Worm (Caenorhabditis elegans) whole organism, L3 larva: Measurements from ENCODE around the gene F36G9.3.
A peak's percentile ranks its signal among the peaks of the same experiment; 100 is the strongest.

Source experiments
- ama-1 ChIP-seq: fragments of 150-350 bp; optimal IDR thresholded peaks from 2 replicates; lab custom pipeline; 2018
- ceh-16 ChIP-seq: sonication (generic microtip); optimal IDR thresholded peaks from 2 replicates; lab custom pipeline; 2017; ENCODE audit warnings: missing biosample characterization, missing genetic modification characterization
- ceh-28 ChIP-seq: fragments of 150-350 bp; optimal IDR thresholded peaks from 2 replicates; lab custom pipeline; 2014; ENCODE audit warnings: missing biosample characterization, missing genetic modification reagents, missing genetic modification characterization
- ceh-82 ChIP-seq: fragments of 150-350 bp; optimal IDR thresholded peaks from 2 replicates; lab custom pipeline; 2014; ENCODE audit warnings: missing biosample characterization, missing genetic modification characterization
- daf-12 ChIP-seq: fragments of 150-350 bp; optimal IDR thresholded peaks from 2 replicates; lab custom pipeline; 2014; ENCODE audit warnings: missing biosample characterization, missing genetic modification reagents, missing genetic modification characterization
- egl-27 ChIP-seq: sonication (generic microtip); optimal IDR thresholded peaks from 4 replicates; lab custom pipeline; 2017; ENCODE audit warnings: missing biosample characterization, missing genetic modification reagents, missing genetic modification characterization
- egl-5 ChIP-seq: fragments of 150-350 bp; optimal IDR thresholded peaks from 2 replicates; lab custom pipeline; 2017; ENCODE audit warnings: missing biosample characterization, missing genetic modification reagents, missing genetic modification characterization, inconsistent platforms
- elt-1 ChIP-seq: fragments of 150-350 bp; optimal IDR thresholded peaks from 2 replicates; lab custom pipeline; 2014; ENCODE audit warnings: missing biosample characterization, missing genetic modification characterization
- elt-2 ChIP-seq: sonication (generic microtip); optimal IDR thresholded peaks from 2 replicates; lab custom pipeline; 2016; ENCODE audit warnings: missing genetic modification reagents, mild to moderate bottlenecking, missing genetic modification characterization, missing compliant biosample characterization
- elt-3 ChIP-seq, 3 experiments: fragments of 150-350 bp in 1 of 3; sonication (generic microtip) in 2 of 3; optimal IDR thresholded peaks; 2 replicates in 2 of 3; 4 replicates in 1 of 3; lab custom pipeline; 2014 to 2017; ENCODE audit warnings: missing biosample characterization in 3 of 3, missing genetic modification characterization in 3 of 3
- fkh-10 ChIP-seq: sonication (generic microtip); optimal IDR thresholded peaks from 2 replicates; lab custom pipeline; 2017; ENCODE audit warnings: missing biosample characterization, missing genetic modification reagents, missing genetic modification characterization
- fkh-2 ChIP-seq: fragments of 150-350 bp; optimal IDR thresholded peaks from 2 replicates; lab custom pipeline; 2014; ENCODE audit warnings: missing biosample characterization, missing genetic modification reagents, missing genetic modification characterization
- fos-1 ChIP-seq: fragments of 150-350 bp; optimal IDR thresholded peaks from 2 replicates; lab custom pipeline; 2014; ENCODE audit warnings: missing biosample characterization, missing genetic modification characterization
- lin-15B ChIP-seq: fragments of 150-350 bp; optimal IDR thresholded peaks from 2 replicates; lab custom pipeline; 2014; ENCODE audit warnings: missing biosample characterization, missing genetic modification characterization
- lin-39 ChIP-seq: fragments of 150-350 bp; optimal IDR thresholded peaks from 2 replicates; lab custom pipeline; 2018; ENCODE audit warnings: missing biosample characterization, missing genetic modification reagents, missing genetic modification characterization
- lsy-12 ChIP-seq: sonication (generic microtip); optimal IDR thresholded peaks from 2 replicates; lab custom pipeline; 2016; ENCODE audit warnings: mild to moderate bottlenecking, missing genetic modification characterization, missing compliant biosample characterization
- mdl-1 ChIP-seq: fragments of 150-350 bp; optimal IDR thresholded peaks from 2 replicates; lab custom pipeline; 2014; ENCODE audit warnings: missing biosample characterization, missing genetic modification characterization
- mml-1 ChIP-seq: fragments of 150-350 bp; sonication (generic microtip); optimal IDR thresholded peaks from 3 replicates; lab custom pipeline; 2014; ENCODE audit warnings: missing biosample characterization, missing genetic modification characterization
- nfya-1 ChIP-seq: sonication (generic microtip); optimal IDR thresholded peaks from 2 replicates; lab custom pipeline; 2017; ENCODE audit warnings: missing genetic modification characterization, mild to moderate bottlenecking, missing compliant biosample characterization, antibody characterized with exemption, moderate library complexity; ENCODE audit not compliant: insufficient read depth
- nhr-11 ChIP-seq: fragments of 150-350 bp; optimal IDR thresholded peaks from 2 replicates; lab custom pipeline; 2014; ENCODE audit warnings: missing biosample characterization, missing genetic modification characterization
- nhr-12 ChIP-seq: fragments of 150-350 bp; optimal IDR thresholded peaks from 2 replicates; lab custom pipeline; 2014; ENCODE audit warnings: missing biosample characterization, missing genetic modification characterization
- nhr-28 ChIP-seq: fragments of 150-350 bp; optimal IDR thresholded peaks from 2 replicates; lab custom pipeline; 2014; ENCODE audit warnings: missing biosample characterization, missing genetic modification characterization
- nhr-43 ChIP-seq: sonication (generic microtip); optimal IDR thresholded peaks from 2 replicates; lab custom pipeline; 2016; ENCODE audit warnings: mild to moderate bottlenecking, missing genetic modification characterization, missing compliant biosample characterization; ENCODE audit not compliant: poor library complexity, severe bottlenecking
- nhr-67 ChIP-seq: fragments of 150-350 bp; optimal IDR thresholded peaks from 2 replicates; lab custom pipeline; 2014; ENCODE audit warnings: missing biosample characterization, missing genetic modification characterization
- nhr-77 ChIP-seq: fragments of 150-350 bp; optimal IDR thresholded peaks from 2 replicates; lab custom pipeline; 2014; ENCODE audit warnings: missing biosample characterization, missing genetic modification characterization
- pha-4 ChIP-seq: fragments of 150-350 bp; optimal IDR thresholded peaks from 2 replicates; lab custom pipeline; 2014; ENCODE audit warnings: missing biosample characterization, missing genetic modification reagents, missing genetic modification characterization
- pqm-1 ChIP-seq: fragments of 150-350 bp; optimal IDR thresholded peaks from 2 replicates; lab custom pipeline; 2017; ENCODE audit warnings: missing biosample characterization, missing genetic modification characterization, inconsistent platforms
- sea-2 ChIP-seq: fragments of 150-350 bp; sonication (generic microtip); optimal IDR thresholded peaks from 4 replicates; lab custom pipeline; 2014; ENCODE audit warnings: missing biosample characterization, missing genetic modification reagents, missing genetic modification characterization
- skn-1 ChIP-seq: fragments of 150-350 bp; optimal IDR thresholded peaks from 2 replicates; lab custom pipeline; 2014; ENCODE audit warnings: missing biosample characterization, missing genetic modification characterization
- unc-39 ChIP-seq: sonication (generic microtip); optimal IDR thresholded peaks from 4 replicates; lab custom pipeline; 2017; ENCODE audit warnings: missing biosample characterization, missing genetic modification characterization
- zag-1 ChIP-seq: fragments of 150-350 bp; optimal IDR thresholded peaks from 2 replicates; lab custom pipeline; 2014; ENCODE audit warnings: missing biosample characterization, missing genetic modification characterization
- ztf-4 ChIP-seq: fragments of 150-350 bp; optimal IDR thresholded peaks from 2 replicates; lab custom pipeline; 2014; ENCODE audit warnings: missing biosample characterization, missing genetic modification characterization

F36G9.3 gene

ce11 chrV:15975845-15976244, 18.6 kb downstream of the F36G9.3 start, which contains the start of gene clec-232:
clec-232 (plus strand) TSS chrV:15976145.
- TF ChIP-seq mml-1 (tag; lab: Kevin White, UChicago) (no peak), nhr-43 (tag; lab: Kevin White, UChicago) (no peak), pha-4 (tag; lab: Kevin White, UChicago) (no peak), lin-15B (tag; lab: Kevin White, UChicago) (no peak), pqm-1 (no peak), ceh-16 (tag; lab: Kevin White, UChicago) (no peak), ama-1 (lab: Kevin White, UChicago) (no peak), nhr-11 (tag; lab: Kevin White, UChicago) (no peak), daf-12 (tag; lab: Kevin White, UChicago) (no peak), lin-39 (no peak), ceh-28 (tag; lab: Kevin White, UChicago) (no peak), ceh-82 (tag; lab: Kevin White, UChicago) (no peak), nhr-67 (tag; lab: Kevin White, UChicago) (no peak), egl-5 (tag; lab: Kevin White, UChicago) (no peak), elt-1 (no peak), skn-1 (no peak), nhr-77 (tag; lab: Kevin White, UChicago) (no peak), sea-2 (GFP tag; lab: Kevin White, UChicago) (no peak), nhr-28 (tag; lab: Kevin White, UChicago) (no peak)

ce11 chrV:15978232-15978764, 21.1 kb downstream of the F36G9.3 start, which contains the start of gene oac-20:
oac-20 (plus strand) TSS chrV:15978714.
- TF ChIP-seq nhr-12 (tag; lab: Kevin White, UChicago), result no peak
- TF ChIP-seq nhr-28 (tag; lab: Kevin White, UChicago), result no peak
- TF ChIP-seq elt-2 (tag; lab: Kevin White, UChicago), result peak; percentile 92
- no peak for TF ChIP-seq zag-1
- no peak for TF ChIP-seq nfya-1 (tag; lab: Kevin White, UChicago)
- no peak for TF ChIP-seq lin-15B (tag; lab: Kevin White, UChicago)
- TF ChIP-seq egl-27 (tag; lab: Kevin White, UChicago), result no peak
- TF ChIP-seq lsy-12 (tag; lab: Kevin White, UChicago), result no peak
- peak; percentile 76 for TF ChIP-seq pqm-1
- no peak for TF ChIP-seq elt-3 (tag; optimal IDR thresholded peaks at IDR 0.05; lab: Kevin White, UChicago)
- no peak for TF ChIP-seq ztf-4 (tag; lab: Kevin White, UChicago)
- no peak for TF ChIP-seq fkh-2 (tag; lab: Kevin White, UChicago)
- TF ChIP-seq nhr-77 (tag; lab: Kevin White, UChicago), result no peak
- no peak for TF ChIP-seq nhr-67 (tag; lab: Kevin White, UChicago)

- TF ChIP-seq sea-2 (GFP tag; lab: Kevin White, UChicago) (no peak), zag-1 (no peak), ceh-28 (tag; lab: Kevin White, UChicago) (no peak), pqm-1 (peak; percentile 65), elt-2 (tag; lab: Kevin White, UChicago) (peak; percentile 67)
Observed at ce11 chrV:15982733-15983344, 25.6 kb downstream of the F36G9.3 start, which contains the start of the genes fbxa-99 and F36G9.13. fbxa-99 (minus strand) TSS chrV:15982854. F36G9.13 (plus strand) TSS chrV:15983294.

- TF ChIP-seq nhr-28 (tag; lab: Kevin White, UChicago) (no peak), unc-39 (tag; lab: Kevin White, UChicago) (no peak), fos-1 (no peak), fkh-10 (GFP tag; lab: Kevin White, UChicago) (no peak), ztf-4 (tag; lab: Kevin White, UChicago) (no peak), daf-12 (tag; lab: Kevin White, UChicago) (no peak), elt-3 (tag; optimal IDR thresholded peaks at IDR 0.05; lab: Kevin White, UChicago) (no peak), mdl-1 (tag; lab: Kevin White, UChicago) (no peak), ceh-28 (tag; lab: Kevin White, UChicago) (no peak), egl-27 (tag; lab: Kevin White, UChicago) (no peak), lin-39 (no peak), nhr-12 (tag; lab: Kevin White, UChicago) (no peak), ceh-82 (tag; lab: Kevin White, UChicago) (no peak), pha-4 (tag; lab: Kevin White, UChicago) (no peak)
Observed at ce11 chrV:15988074-15988473, 30.9 kb downstream of the F36G9.3 start, which contains the start of gene F36G9.15. F36G9.15 (minus strand) TSS chrV:15988174.
